Worm (Caenorhabditis elegans): ENCODE measurements around the gene F54B11.5.

The F54B11.5 gene

DNA sequence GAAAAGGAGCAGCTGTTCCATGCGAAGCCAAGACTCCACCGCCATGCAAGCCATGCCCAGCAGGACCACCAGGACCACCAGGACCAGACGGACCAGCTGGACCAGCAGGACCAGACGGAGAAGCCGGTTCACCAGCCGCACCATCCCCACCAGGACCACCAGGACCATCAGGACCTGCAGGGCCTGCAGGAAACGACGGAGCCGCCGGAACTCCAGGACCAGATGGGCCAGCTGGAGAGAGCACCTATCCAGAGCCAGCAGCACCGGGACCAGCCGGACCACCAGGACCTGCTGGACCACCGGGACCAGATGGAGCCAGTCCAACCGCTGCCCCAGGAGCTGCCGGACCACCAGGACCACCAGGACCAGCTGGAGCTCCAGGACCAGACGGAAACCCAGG, 3.9 kb downstream of the F54B11.5 start:
- TF ChIP-seq fkh-6 (tag; optimal IDR thresholded peaks at IDR 0.05) (no peak), sdc-2 (tag; optimal IDR thresholded peaks at IDR 0.05) (no peak), pqm-1 (tag; optimal IDR thresholded peaks at IDR 0.05) (no peak), zip-5 (tag; optimal IDR thresholded peaks at IDR 0.05) (no peak), K02D7.2 (tag; optimal IDR thresholded peaks at IDR 0.05) (no peak), C08G9.2 (tag; optimal IDR thresholded peaks at IDR 0.05) (no peak), ceh-30 (tag; optimal IDR thresholded peaks at IDR 0.05) (no peak), Y22D7AL.16 (tag; optimal IDR thresholded peaks at IDR 0.05) (no peak), tbx-2 (tag; optimal IDR thresholded peaks at IDR 0.05) (no peak), ceh-48 (tag; optimal IDR thresholded peaks at IDR 0.05) (no peak), F13H6.1 (tag; optimal IDR thresholded peaks at IDR 0.05) (no peak), hlh-30 (tag; optimal IDR thresholded peaks at IDR 0.05; ENCODE audit: insufficient read depth) (no peak)

- no peak for TF ChIP-seq pros-1 (tag; optimal IDR thresholded peaks at IDR 0.05)
Observed at ce11 chrX:13591175-13591574, 4.7 kb downstream of the F54B11.5 start, which contains the start of gene col-44. TSS of gene col-44 (plus strand) at chrX:13591475.

DNA sequence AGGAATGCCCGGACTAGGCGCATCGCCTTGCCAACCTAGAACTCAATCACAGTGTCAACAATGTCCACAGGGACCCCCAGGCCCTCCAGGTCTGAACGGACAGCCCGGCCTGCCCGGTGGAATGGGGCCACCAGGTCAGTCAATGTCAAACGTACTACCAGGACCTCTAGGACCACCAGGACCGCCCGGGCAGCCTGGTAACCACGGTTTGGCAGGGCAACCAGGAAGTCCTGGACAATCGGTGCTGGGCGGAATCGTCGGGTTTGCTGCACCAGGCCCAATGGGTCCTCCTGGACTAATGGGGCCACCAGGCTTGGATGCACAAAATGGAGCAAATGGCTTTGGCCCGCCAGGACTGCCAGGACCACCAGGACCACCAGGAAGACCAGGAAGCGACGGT, 5.2 kb downstream of the F54B11.5 start:
- TF ChIP-seq K02D7.2 (tag; optimal IDR thresholded peaks at IDR 0.05) (no peak), unc-42 (tag; optimal IDR thresholded peaks at IDR 0.05) (no peak), ceh-6 (GFP tag; optimal IDR thresholded peaks at IDR 0.05) (no peak), pag-3 (tag; optimal IDR thresholded peaks at IDR 0.05; ENCODE audit: borderline replicate concordance) (peak; percentile 36), C08G9.2 (tag; optimal IDR thresholded peaks at IDR 0.05) (peak; percentile 41)

DNA sequence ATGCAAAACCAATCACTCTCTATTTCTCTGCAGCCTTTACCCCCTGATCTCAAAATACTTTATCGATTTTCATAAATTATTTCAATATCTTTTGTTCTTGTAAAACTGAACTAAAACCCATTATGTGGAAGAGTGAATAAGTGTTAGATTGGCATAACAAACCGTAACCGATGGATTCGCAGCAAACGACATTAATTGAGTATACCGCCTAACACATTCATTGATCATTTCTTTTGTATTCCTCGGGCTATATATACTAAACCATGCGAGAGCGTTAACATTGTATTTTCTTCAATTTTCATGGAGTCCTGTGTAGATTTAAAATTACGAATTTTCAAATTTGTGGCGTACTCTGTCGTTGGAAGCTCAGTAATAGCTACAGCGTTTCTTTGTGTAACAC, 6.1 kb downstream of the F54B11.5 start, which contains the start of gene col-9:
TSS of gene col-9 (plus strand) at position 301 of the 400 bp plus-strand sequence.
- TF ChIP-seq Y22D7AL.16 (tag; optimal IDR thresholded peaks at IDR 0.05) (no peak), fkh-10 (GFP tag; optimal IDR thresholded peaks at IDR 0.05) (no peak), ama-1 (optimal IDR thresholded peaks at IDR 0.05) (no peak), tbx-2 (tag; optimal IDR thresholded peaks at IDR 0.05) (no peak), madf-2 (tag; optimal IDR thresholded peaks at IDR 0.05) (no peak), unc-86 (tag; optimal IDR thresholded peaks at IDR 0.05) (no peak), dmd-4 (tag; optimal IDR thresholded peaks at IDR 0.05; ENCODE audit: borderline replicate concordance) (no peak), fax-1 (tag; optimal IDR thresholded peaks at IDR 0.05) (no peak), ceh-45 (GFP tag; IDR thresholded peaks at IDR 0.05) (no peak), ahr-1 (tag; optimal IDR thresholded peaks at IDR 0.05) (no peak), ceh-24 (tag; optimal IDR thresholded peaks at IDR 0.05) (no peak), ceh-14 (tag; optimal IDR thresholded peaks at IDR 0.05) (no peak), che-1 (tag; optimal IDR thresholded peaks at IDR 0.05) (no peak), nhr-232 (tag; optimal IDR thresholded peaks at IDR 0.05) (no peak), hlh-6 (tag; optimal IDR thresholded peaks at IDR 0.05) (no peak), pha-4 (tag; optimal IDR thresholded peaks at IDR 0.05) (no peak), sox-4 (tag; optimal IDR thresholded peaks at IDR 0.05) (no peak), pros-1 (tag; optimal IDR thresholded peaks at IDR 0.05) (no peak), pax-1 (tag; optimal IDR thresholded peaks at IDR 0.05) (no peak)

DNA sequence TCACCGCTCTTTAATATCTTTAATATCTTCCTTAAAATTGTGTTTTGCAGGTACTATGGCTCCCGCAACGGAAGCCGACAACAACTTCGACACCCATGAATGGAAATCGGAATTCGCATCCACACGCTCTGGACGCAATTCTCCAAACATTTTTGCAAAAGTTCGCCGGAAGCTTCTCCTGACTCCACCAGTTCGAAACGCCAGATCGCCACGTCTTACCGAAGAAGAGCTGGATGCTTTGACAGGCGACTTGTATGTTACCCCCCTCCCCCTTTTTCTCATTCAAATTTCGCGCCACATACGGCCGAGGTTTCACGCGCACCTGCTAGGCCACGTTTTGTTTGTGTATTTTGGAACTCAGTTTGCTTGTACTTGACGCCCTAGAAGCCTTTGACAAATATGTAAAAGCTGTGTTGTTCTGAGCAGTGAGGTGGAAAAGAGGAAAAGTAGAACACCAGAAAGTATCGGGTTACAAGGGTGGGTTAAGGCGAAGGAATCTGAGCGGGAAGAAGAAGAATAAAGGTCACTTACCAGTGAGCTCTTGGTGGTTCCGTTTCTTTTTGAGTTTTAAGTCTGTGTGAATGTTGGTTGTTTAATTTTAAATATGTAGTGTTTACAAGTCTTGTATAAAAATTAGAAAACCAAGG, 11.0 kb downstream of the F54B11.5 start, which contains the start of gene unc-84:
TSS of gene unc-84 (plus strand) at position 51 of the 647 bp plus-strand sequence.
- no peak for TF ChIP-seq ceh-24 (tag; optimal IDR thresholded peaks at IDR 0.05)
- no peak for TF ChIP-seq lin-11 (tag; optimal IDR thresholded peaks at IDR 0.05)
- TF ChIP-seq ceh-22 (tag; optimal IDR thresholded peaks at IDR 0.05): no peak
- TF ChIP-seq ceh-48 (tag; optimal IDR thresholded peaks at IDR 0.05): no peak
- TF ChIP-seq ceh-2 (tag; optimal IDR thresholded peaks at IDR 0.05): peak; percentile 28
- no peak for TF ChIP-seq nhr-232 (tag; optimal IDR thresholded peaks at IDR 0.05)
- no peak for TF ChIP-seq hlh-6 (tag; optimal IDR thresholded peaks at IDR 0.05)
- TF ChIP-seq ztf-16 (tag; optimal IDR thresholded peaks at IDR 0.05): no peak
- peak; percentile 7 for TF ChIP-seq pros-1 (tag; optimal IDR thresholded peaks at IDR 0.05)
- no peak for TF ChIP-seq F13H6.1 (tag; optimal IDR thresholded peaks at IDR 0.05)
- no peak for TF ChIP-seq C38D4.7 (GFP tag; optimal IDR thresholded peaks at IDR 0.05)
- TF ChIP-seq K09A11.1 (tag; optimal IDR thresholded peaks at IDR 0.05; ENCODE audit: insufficient read depth): no peak
- TF ChIP-seq che-1 (tag; optimal IDR thresholded peaks at IDR 0.05): no peak
- no peak for TF ChIP-seq madf-2 (tag; optimal IDR thresholded peaks at IDR 0.05)
- TF ChIP-seq ref-2 (tag; optimal IDR thresholded peaks at IDR 0.05): peak; percentile 34
- no peak for TF ChIP-seq eyg-1 (tag; optimal IDR thresholded peaks at IDR 0.05)
- TF ChIP-seq syd-9 (tag; optimal IDR thresholded peaks at IDR 0.05): no peak
- no peak for TF ChIP-seq pag-3 (tag; optimal IDR thresholded peaks at IDR 0.05; ENCODE audit: borderline replicate concordance)
- no peak for TF ChIP-seq Y22D7AL.16 (tag; optimal IDR thresholded peaks at IDR 0.05)
- no peak for TF ChIP-seq ceh-9 (tag; optimal IDR thresholded peaks at IDR 0.05)
- TF ChIP-seq hlh-13 (GFP tag; optimal IDR thresholded peaks at IDR 0.05): no peak
- no peak for TF ChIP-seq sox-2 (GFP tag; IDR thresholded peaks at IDR 0.05)
